Worm (Caenorhabditis elegans): ENCODE data around the gene srh-219.

Gene srh-219

DNA sequence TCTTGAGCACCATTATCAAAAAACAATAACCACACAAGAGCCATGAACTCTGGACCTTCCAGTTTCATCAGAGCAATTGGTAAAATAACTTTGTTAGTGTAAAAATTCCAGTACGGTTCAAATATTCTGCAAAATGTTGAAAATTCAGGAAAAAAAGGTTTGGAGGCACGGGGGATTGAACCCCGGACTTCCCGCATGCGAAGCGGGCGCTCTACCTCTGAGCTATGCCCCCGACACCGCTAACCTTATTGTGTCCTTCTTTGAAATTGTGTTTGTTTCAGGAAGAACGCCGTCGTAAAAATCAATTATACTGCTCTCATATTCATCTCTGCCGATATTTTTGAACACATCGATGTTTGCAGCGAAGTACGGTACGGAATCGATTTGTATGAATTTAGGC lies 15.4 kb upstream of the srh-219 start:
- TF ChIP-seq mel-28 (tag; optimal IDR thresholded peaks at IDR 0.05; ENCODE audit: borderline replicate concordance), result no peak
- no peak for TF ChIP-seq ekl-4 (GFP tag; IDR thresholded peaks at IDR 0.05)
- TF ChIP-seq tlf-1 (GFP tag; optimal IDR thresholded peaks at IDR 0.05), result no peak
- TF ChIP-seq madf-8 (GFP tag; conservative IDR thresholded peaks at IDR 0.05), result no peak
- 0 out of 2 replicates have a peak, but pooled peaks have one; percentile 36 for TF ChIP-seq egl-44 (GFP tag; IDR thresholded peaks at IDR 0.05)
- no peak for TF ChIP-seq F57C9.4 (tag; optimal IDR thresholded peaks at IDR 0.05)
- TF ChIP-seq hsf-1 (GFP tag; IDR thresholded peaks at IDR 0.05), result peak; percentile 72
- no peak for TF ChIP-seq xnd-1 (tag; optimal IDR thresholded peaks at IDR 0.05)
- no peak for TF ChIP-seq dpff-1 (tag; optimal IDR thresholded peaks at IDR 0.05)
- peak; percentile 30 for TF ChIP-seq lin-54 (GFP tag; optimal IDR thresholded peaks at IDR 0.05)
- no peak for TF ChIP-seq cebp-2 (GFP tag; IDR thresholded peaks at IDR 0.05)
- peak; percentile 47 for TF ChIP-seq F49E8.2 (tag; optimal IDR thresholded peaks at IDR 0.05; ENCODE audit: insufficient read depth)
- no peak for TF ChIP-seq nhr-80 (tag; optimal IDR thresholded peaks at IDR 0.05)
- TF ChIP-seq B0261.1 (tag; optimal IDR thresholded peaks at IDR 0.05), result peak; percentile 83
- TF ChIP-seq B0336.3 (GFP tag; IDR thresholded peaks at IDR 0.05), result no peak
- no peak for TF ChIP-seq T07F8.4 (tag; optimal IDR thresholded peaks at IDR 0.05)
- TF ChIP-seq ceh-40 (GFP tag; IDR thresholded peaks at IDR 0.05), result no peak
- TF ChIP-seq ztf-28 (GFP tag; IDR thresholded peaks at IDR 0.05), result no peak
- no peak for TF ChIP-seq ets-4 (GFP tag; optimal IDR thresholded peaks at IDR 0.05)
- no peak for TF ChIP-seq lin-35 (GFP tag; optimal IDR thresholded peaks at IDR 0.05)
- TF ChIP-seq pha-4 (tag; optimal IDR thresholded peaks at IDR 0.05), result no peak
- no peak for TF ChIP-seq lir-1 (GFP tag; conservative IDR thresholded peaks at IDR 0.05)
- no peak for TF ChIP-seq hlh-26 (GFP tag; conservative IDR thresholded peaks at IDR 0.05)
- no peak for TF ChIP-seq K12H6.12 (tag; optimal IDR thresholded peaks at IDR 0.05)
- no peak for TF ChIP-seq ama-1 (optimal IDR thresholded peaks at IDR 0.05)
- peak in 1 of 2 experiments; percentile 46 for TF ChIP-seq ama-1 (GFP tag; optimal IDR thresholded peaks at IDR 0.05)
- TF ChIP-seq lsy-27 (tag; optimal IDR thresholded peaks at IDR 0.05; ENCODE audit: borderline replicate concordance, insufficient read depth), result no peak
- no peak for TF ChIP-seq athp-1 (tag; optimal IDR thresholded peaks at IDR 0.05)
- TF ChIP-seq madf-6 (GFP tag; IDR thresholded peaks at IDR 0.05), result peak; percentile 61
- TF ChIP-seq madf-10 (tag; optimal IDR thresholded peaks at IDR 0.05), result no peak
- TF ChIP-seq somi-1 (GFP tag; optimal IDR thresholded peaks at IDR 0.05), result no peak
- no peak for TF ChIP-seq hlh-12 (tag; optimal IDR thresholded peaks at IDR 0.05)
- peak; percentile 20 for TF ChIP-seq attf-5 (GFP tag; optimal IDR thresholded peaks at IDR 0.05)
- TF ChIP-seq F22D6.2 (tag; optimal IDR thresholded peaks at IDR 0.05), result no peak
- TF ChIP-seq rcor-1 (GFP tag; IDR thresholded peaks at IDR 0.05), result no peak
- peak; percentile 81 for TF ChIP-seq snpc-3.4 (tag; optimal IDR thresholded peaks at IDR 0.05)
- no peak for TF ChIP-seq ztf-3 (GFP tag; optimal IDR thresholded peaks at IDR 0.05)
- no peak for TF ChIP-seq K11D2.4 (GFP tag; IDR thresholded peaks at IDR 0.05)
- TF ChIP-seq rpc-1 (optimal IDR thresholded peaks at IDR 0.05), result peak; percentile 75
- peak; percentile 72 for TF ChIP-seq rpc-1 (tag; optimal IDR thresholded peaks at IDR 0.05)
- TF ChIP-seq C06A6.2 (GFP tag; conservative IDR thresholded peaks at IDR 0.05), result no peak
- TF ChIP-seq nfya-1 (tag; optimal IDR thresholded peaks at IDR 0.05; ENCODE audit: borderline replicate concordance, insufficient read depth), result no peak
- TF ChIP-seq die-1 (tag; optimal IDR thresholded peaks at IDR 0.05), result peak; percentile 55
- TF ChIP-seq nhr-27 (tag; optimal IDR thresholded peaks at IDR 0.05), result no peak
- no peak for TF ChIP-seq sea-2 (GFP tag; IDR thresholded peaks at IDR 0.05)
- no peak for TF ChIP-seq F57A8.1 (GFP tag; optimal IDR thresholded peaks at IDR 0.05)
- TF ChIP-seq B0035.1 (tag; optimal IDR thresholded peaks at IDR 0.05), result no peak
- no peak for TF ChIP-seq ztf-25 (GFP tag; IDR thresholded peaks at IDR 0.05)
- peak; percentile 67 for TF ChIP-seq him-1 (tag; optimal IDR thresholded peaks at IDR 0.05)
- no peak for TF ChIP-seq chd-7 (tag; optimal IDR thresholded peaks at IDR 0.05)
- peak; percentile 63 for TF ChIP-seq nhr-90 (tag; optimal IDR thresholded peaks at IDR 0.05)

Data from whole organism, young adult.